In the genomic region with DNA sequence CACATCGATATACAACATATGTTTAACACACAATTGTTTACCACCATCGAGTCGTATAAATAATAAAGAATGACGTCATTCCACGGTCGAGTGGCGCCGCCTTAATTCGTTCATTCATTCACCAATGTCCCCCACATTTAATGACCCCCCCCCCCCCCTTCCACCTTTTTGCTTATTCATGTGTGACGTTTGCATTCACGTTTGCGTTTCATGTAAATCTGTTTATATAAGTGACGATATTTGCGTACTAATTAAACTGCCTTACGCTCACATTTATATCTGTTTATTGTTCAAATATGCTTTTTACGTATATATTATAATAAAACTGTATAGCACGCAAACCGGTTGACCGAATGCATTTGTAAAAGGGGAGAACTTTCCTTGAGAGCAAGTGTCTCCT, we compare ENCODE assay signal across 5 fruit fly cellular contexts.
TF ChIP-seq lines count a peak whose summit lies in the region.

No protein-coding gene starts in this region.

- no peak for TF ChIP-seq CTCF in whole organism, embryonic (GFP tag; optimal IDR thresholded peaks at IDR 0.05; lab: Kevin White, UChicago)

TF ChIP-seq in whole organism, adult, 20 proteins besides CTCF, POLR2A, EP300 and RAD21 (continues in another document):
- TF ChIP-seq toe (GFP tag; optimal IDR thresholded peaks at IDR 0.05; lab: Kevin White, UChicago) (no peak), CG1620 (GFP tag; optimal IDR thresholded peaks at IDR 0.05; lab: Kevin White, UChicago) (no peak), cic (GFP tag; optimal IDR thresholded peaks at IDR 0.05; lab: Kevin White, UChicago) (peak; percentile 96), CG33017 (tag; optimal IDR thresholded peaks at IDR 0.05; lab: Kevin White, UChicago) (peak; percentile 60), Crg-1 (GFP tag; optimal IDR thresholded peaks at IDR 0.05; lab: Kevin White, UChicago) (no peak), tj (GFP tag; optimal IDR thresholded peaks at IDR 0.05; lab: Kevin White, UChicago) (peak; percentile 53), ovo (GFP tag; optimal IDR thresholded peaks at IDR 0.05; lab: Kevin White, UChicago) (peak; percentile 53), bab1 (GFP tag; optimal IDR thresholded peaks at IDR 0.05; lab: Kevin White, UChicago) (no peak), CG11617 (GFP tag; optimal IDR thresholded peaks at IDR 0.05; lab: Kevin White, UChicago) (peak; percentile 59), cnc (optimal IDR thresholded peaks at IDR 0.05; lab: Kevin White, UChicago) (no peak), pad (GFP tag; optimal IDR thresholded peaks at IDR 0.05; lab: Kevin White, UChicago) (no peak), kay (GFP tag; lab: Kevin White, UChicago; ENCODE audit: borderline replicate concordance) (peak; percentile 90), Clk (GFP tag; optimal IDR thresholded peaks at IDR 0.05; lab: Kevin White, UChicago) (no peak), CG5204 (GFP tag; optimal IDR thresholded peaks at IDR 0.05; lab: Kevin White, UChicago) (no peak), CG12768 (GFP tag; optimal IDR thresholded peaks at IDR 0.05; lab: Kevin White, UChicago) (peak; percentile 51), Mnt (GFP tag; optimal IDR thresholded peaks at IDR 0.05; lab: Kevin White, UChicago) (peak; percentile 10), CG14711 (tag; optimal IDR thresholded peaks at IDR 0.05; lab: Kevin White, UChicago) (no peak), CG7101 (tag; optimal IDR thresholded peaks at IDR 0.05; lab: Kevin White, UChicago) (peak; percentile 59)

TF ChIP-seq in whole organism, embryonic, 481 proteins besides CTCF, POLR2A, EP300 and RAD21 (continues in another document):
- peak; percentile 2 for TF ChIP-seq exex (tag; optimal IDR thresholded peaks at IDR 0.05; lab: Kevin White, UChicago)
- TF ChIP-seq CG7987 (GFP tag; optimal IDR thresholded peaks at IDR 0.05; lab: Kevin White, UChicago) = peak; percentile 23
- TF ChIP-seq lov (optimal IDR thresholded peaks at IDR 0.05; lab: Kevin White, UChicago) = no peak
- no peak for TF ChIP-seq lov (GFP tag; IDR thresholded peaks at IDR 0.05; lab: Robert Waterston, UW)
- no peak for TF ChIP-seq sc (optimal IDR thresholded peaks at IDR 0.05; lab: Kevin White, UChicago)
- TF ChIP-seq sc (GFP tag; optimal IDR thresholded peaks at IDR 0.05; lab: Kevin White, UChicago) = no peak
- TF ChIP-seq chinmo (GFP tag; IDR thresholded peaks at IDR 0.05; lab: Robert Waterston, UW; ENCODE audit: partially characterized antibody) = peak; percentile 92; the same call in 3 of the 4 replicates
- no peak for TF ChIP-seq Gsc (GFP tag; IDR thresholded peaks at IDR 0.05; lab: Robert Waterston, UW)
- peak; percentile 12 for TF ChIP-seq CG12769 (tag; optimal IDR thresholded peaks at IDR 0.05; lab: Kevin White, UChicago)
- peak; percentile 77 for TF ChIP-seq vvl (GFP tag; IDR thresholded peaks at IDR 0.05; lab: Robert Waterston, UW)
- TF ChIP-seq CG10543 (GFP tag; optimal IDR thresholded peaks at IDR 0.05; lab: Kevin White, UChicago) = peak; percentile 48
- TF ChIP-seq sug (tag; optimal IDR thresholded peaks at IDR 0.05; lab: Kevin White, UChicago) = peak; percentile 22
- TF ChIP-seq rib (GFP tag; IDR thresholded peaks at IDR 0.05; lab: Robert Waterston, UW) = no peak
- no peak for TF ChIP-seq Deaf1 (tag; optimal IDR thresholded peaks at IDR 0.05; lab: Kevin White, UChicago)
- TF ChIP-seq lab (GFP tag; optimal IDR thresholded peaks at IDR 0.05; lab: Kevin White, UChicago) = peak; percentile 26
- TF ChIP-seq Asciz (GFP tag; optimal IDR thresholded peaks at IDR 0.05; lab: Kevin White, UChicago) = peak; percentile 19
- TF ChIP-seq gt (GFP tag; IDR thresholded peaks at IDR 0.05; lab: Robert Waterston, UW) = no peak
- TF ChIP-seq caup (GFP tag; optimal IDR thresholded peaks at IDR 0.05; lab: Kevin White, UChicago; ENCODE audit: severe bottlenecking) = peak; percentile 37

TF ChIP-seq in whole organism, prepupa, 60 proteins besides CTCF, POLR2A, EP300 and RAD21 (continues in another document):
- TF ChIP-seq fd85E (GFP tag; optimal IDR thresholded peaks at IDR 0.05; lab: Kevin White, UChicago) (no peak), CG6792 (GFP tag; optimal IDR thresholded peaks at IDR 0.05; lab: Kevin White, UChicago) (peak; percentile 41), Blimp-1 (GFP tag; optimal IDR thresholded peaks at IDR 0.05; lab: Kevin White, UChicago) (peak; percentile 39), fkh (GFP tag; optimal IDR thresholded peaks at IDR 0.05; lab: Kevin White, UChicago) (peak; percentile 35), CG6854 (GFP tag; optimal IDR thresholded peaks at IDR 0.05; lab: Kevin White, UChicago) (no peak), dsx (GFP tag; optimal IDR thresholded peaks at IDR 0.05; lab: Kevin White, UChicago; ENCODE audit: poor library complexity, severe bottlenecking) (no peak), Hr38 (GFP tag; optimal IDR thresholded peaks at IDR 0.05; lab: Kevin White, UChicago) (no peak), Lpt (GFP tag; optimal IDR thresholded peaks at IDR 0.05; lab: Kevin White, UChicago) (no peak), CG8632 (GFP tag; optimal IDR thresholded peaks at IDR 0.05; lab: Kevin White, UChicago) (peak; percentile 25), lz (GFP tag; optimal IDR thresholded peaks at IDR 0.05; lab: Kevin White, UChicago) (no peak), Hr4 (GFP tag; optimal IDR thresholded peaks at IDR 0.05; lab: Kevin White, UChicago) (no peak), CG10631 (GFP tag; optimal IDR thresholded peaks at IDR 0.05; lab: Kevin White, UChicago) (peak; percentile 2), CG10669 (GFP tag; optimal IDR thresholded peaks at IDR 0.05; lab: Kevin White, UChicago) (no peak), svp (GFP tag; lab: Kevin White, UChicago) (no peak), CG1621 (tag; optimal IDR thresholded peaks at IDR 0.05; lab: Kevin White, UChicago) (no peak), Eip78C (GFP tag; lab: Kevin White, UChicago) (peak; percentile 28), topi (GFP tag; optimal IDR thresholded peaks at IDR 0.05; lab: Kevin White, UChicago) (no peak), CG15336 (GFP tag; IDR thresholded peaks at IDR 0.05; lab: Robert Waterston, UW) (no peak), Sox14 (GFP tag; optimal IDR thresholded peaks at IDR 0.05; lab: Kevin White, UChicago) (no peak)

TF ChIP-seq in whole organism, pupa, 21 proteins besides CTCF, POLR2A, EP300 and RAD21:
- TF ChIP-seq D1 (tag; optimal IDR thresholded peaks at IDR 0.05; lab: Kevin White, UChicago) (no peak), fd96Ca (GFP tag; IDR thresholded peaks at IDR 0.05; lab: Robert Waterston, UW) (no peak), CG10348 (GFP tag; IDR thresholded peaks at IDR 0.05; lab: Robert Waterston, UW) (no peak), CG34367 (tag; optimal IDR thresholded peaks at IDR 0.05; lab: Kevin White, UChicago) (no peak), CG12605 (GFP tag; IDR thresholded peaks at IDR 0.05; lab: Robert Waterston, UW) (no peak), CG32121 (GFP tag; IDR thresholded peaks at IDR 0.05; lab: Robert Waterston, UW) (no peak), CG17806 (tag; optimal IDR thresholded peaks at IDR 0.05; lab: Kevin White, UChicago) (no peak), gl (tag; optimal IDR thresholded peaks at IDR 0.05; lab: Kevin White, UChicago) (no peak), Snoo (tag; optimal IDR thresholded peaks at IDR 0.05; lab: Kevin White, UChicago) (peak; percentile 1), Pif1A (GFP tag; optimal IDR thresholded peaks at IDR 0.05; lab: Kevin White, UChicago) (peak; percentile 13), Pif1B (GFP tag; optimal IDR thresholded peaks at IDR 0.05; lab: Kevin White, UChicago) (no peak), EcR (GFP tag; optimal IDR thresholded peaks at IDR 0.05; lab: Kevin White, UChicago) (no peak), rn (GFP tag; IDR thresholded peaks at IDR 0.05; lab: Robert Waterston, UW) (no peak), CG15710 (tag; optimal IDR thresholded peaks at IDR 0.05; lab: Kevin White, UChicago) (no peak), CG4496 (GFP tag; IDR thresholded peaks at IDR 0.05; lab: Robert Waterston, UW) (no peak), CG8159 (tag; optimal IDR thresholded peaks at IDR 0.05; lab: Kevin White, UChicago) (peak; percentile 1)
TF ChIP-seq in whole organism, pupa: peak in this region for 3.

TF ChIP-seq in whole organism, wandering third instar larva, 38 proteins besides CTCF, POLR2A, EP300 and RAD21:
- peak; percentile 42 for TF ChIP-seq br (GFP tag; optimal IDR thresholded peaks at IDR 0.05; lab: Kevin White, UChicago)
- no peak for TF ChIP-seq usp (GFP tag; optimal IDR thresholded peaks at IDR 0.05; lab: Kevin White, UChicago)
- TF ChIP-seq HLH106 (tag; optimal IDR thresholded peaks at IDR 0.05; lab: Kevin White, UChicago) = no peak
- no peak for TF ChIP-seq Rel (GFP tag; optimal IDR thresholded peaks at IDR 0.05; lab: Kevin White, UChicago)
- TF ChIP-seq Rel (tag; optimal IDR thresholded peaks at IDR 0.05; lab: Kevin White, UChicago) = peak; percentile 15
- TF ChIP-seq h (GFP tag; optimal IDR thresholded peaks at IDR 0.05; lab: Kevin White, UChicago) = peak; percentile 21
- peak; percentile 16 for TF ChIP-seq CG9705 (GFP tag; optimal IDR thresholded peaks at IDR 0.05; lab: Kevin White, UChicago)
- TF ChIP-seq dmrt93B (GFP tag; optimal IDR thresholded peaks at IDR 0.05; lab: Kevin White, UChicago) = no peak
- peak; percentile 27 for TF ChIP-seq Hnf4 (GFP tag; optimal IDR thresholded peaks at IDR 0.05; lab: Kevin White, UChicago)
- TF ChIP-seq Hr83 (GFP tag; optimal IDR thresholded peaks at IDR 0.05; lab: Kevin White, UChicago; ENCODE audit: poor library complexity, severe bottlenecking) = peak; percentile 20
- TF ChIP-seq OdsH (GFP tag; optimal IDR thresholded peaks at IDR 0.05; lab: Kevin White, UChicago) = peak; percentile 15
- no peak for TF ChIP-seq jim (GFP tag; optimal IDR thresholded peaks at IDR 0.05; lab: Kevin White, UChicago)
- peak; percentile 28 for TF ChIP-seq Sp1 (GFP tag; optimal IDR thresholded peaks at IDR 0.05; lab: Kevin White, UChicago)
- TF ChIP-seq rgr (GFP tag; optimal IDR thresholded peaks at IDR 0.05; lab: Kevin White, UChicago) = peak; percentile 50
